Worm (Caenorhabditis elegans) whole organism, L1 larva: ENCODE measurements around the gene C30G12.6.

Experiments used
- ceh-90 ChIP-seq: sonication (generic microtip); optimal IDR thresholded peaks from 2 replicates; lab custom pipeline; 2016; ENCODE audit warnings: missing genetic modification characterization, missing compliant biosample characterization
- ets-5 ChIP-seq: fragments of 200-800 bp; sonication (Bioruptor generic); IDR thresholded peaks from 2 replicates; pipeline ENCODE4 v1.3.6; 2022; ENCODE audit warnings: missing genetic modification characterization, missing compliant biosample characterization
- fkh-10 ChIP-seq: sonication (generic microtip); optimal IDR thresholded peaks from 2 replicates; lab custom pipeline; 2017; ENCODE audit warnings: missing biosample characterization, missing genetic modification reagents, missing genetic modification characterization
- hlh-17 ChIP-seq: fragments of 200-800 bp; sonication (Bioruptor generic); optimal IDR thresholded peaks from 2 replicates; lab custom pipeline; 2018; ENCODE audit warnings: missing genetic modification characterization, mild to moderate bottlenecking, missing compliant biosample characterization, moderate library complexity, borderline replicate concordance
- jun-1 ChIP-seq: fragments of 150-350 bp; optimal IDR thresholded peaks from 2 replicates; lab custom pipeline; 2014; ENCODE audit warnings: missing biosample characterization, missing genetic modification reagents, missing genetic modification characterization
- nhr-76 ChIP-seq: sonication (generic microtip); optimal IDR thresholded peaks from 2 replicates; lab custom pipeline; 2017; ENCODE audit warnings: missing biosample characterization, missing genetic modification characterization
- rnt-1 ChIP-seq: sonication (generic microtip); optimal IDR thresholded peaks from 2 replicates; lab custom pipeline; 2016; ENCODE audit warnings: mild to moderate bottlenecking, missing genetic modification characterization, moderate library complexity, missing compliant biosample characterization
- tbx-2 ChIP-seq: sonication (generic microtip); optimal IDR thresholded peaks from 2 replicates; lab custom pipeline; 2016; ENCODE audit warnings: missing genetic modification characterization, missing compliant biosample characterization
- unc-62 ChIP-seq: fragments of 150-350 bp; optimal IDR thresholded peaks from 2 replicates; lab custom pipeline; 2014; ENCODE audit warnings: missing biosample characterization, missing genetic modification reagents, missing genetic modification characterization
- ztf-11 ChIP-seq, 2 experiments: sonication (generic microtip); optimal IDR thresholded peaks; 2 replicates each; lab custom pipeline; 2016 to 2017; ENCODE audit warnings: missing genetic modification characterization in 2 of 2, missing biosample characterization in 1 of 2, missing compliant biosample characterization in 1 of 2

- TF ChIP-seq rnt-1 (tag; lab: Kevin White, UChicago), result no peak
- no peak for TF ChIP-seq tbx-2 (tag; lab: Kevin White, UChicago)
- no peak for TF ChIP-seq hlh-17
- no peak for TF ChIP-seq ceh-90 (tag; lab: Kevin White, UChicago)
- no peak for TF ChIP-seq nhr-76 (tag; lab: Kevin White, UChicago)
- no peak for TF ChIP-seq jun-1
- no peak for TF ChIP-seq unc-62
- no peak for TF ChIP-seq ztf-11 (tag; optimal IDR thresholded peaks at IDR 0.05; lab: Kevin White, UChicago)
- no peak for TF ChIP-seq fkh-10
- TF ChIP-seq ets-5 (GFP tag; lab: Robert Waterston, UW), result no peak
These were observed 50.2 kb downstream of the C30G12.6 start, which contains the start of gene skpo-3 for ce11 chrII:7245576-7245975.
